Fruit fly (Drosophila melanogaster): ENCODE measurements around the gene CG4318.
A peak's percentile ranks its signal among the peaks of the same experiment; 100 is the strongest.

Gene CG4318

dm6 chrX:13130175-13130822 is 24.4 kb downstream of the CG4318 start (continued):
- peak; percentile 8 for TF ChIP-seq eyg (GFP tag; optimal IDR thresholded peaks at IDR 0.05)
- peak; percentile 19 for TF ChIP-seq run (tag; optimal IDR thresholded peaks at IDR 0.05)
- peak; percentile 63 for TF ChIP-seq lmd (GFP tag; IDR thresholded peaks at IDR 0.05)
- TF ChIP-seq az2 (GFP tag; optimal IDR thresholded peaks at IDR 0.05): peak; percentile 67
- peak; percentile 84 for TF ChIP-seq nmo (GFP tag; optimal IDR thresholded peaks at IDR 0.05)
- TF ChIP-seq odd (GFP tag; optimal IDR thresholded peaks at IDR 0.05): peak; percentile 80
- no peak for TF ChIP-seq pho (GFP tag; optimal IDR thresholded peaks at IDR 0.05)
- TF ChIP-seq caup (GFP tag; optimal IDR thresholded peaks at IDR 0.05; ENCODE audit: severe bottlenecking): peak; percentile 63
- peak; percentile 13 for TF ChIP-seq CG33213 (GFP tag; optimal IDR thresholded peaks at IDR 0.05)
- TF ChIP-seq vfl (GFP tag; optimal IDR thresholded peaks at IDR 0.05): no peak
- TF ChIP-seq CG10565 (GFP tag; optimal IDR thresholded peaks at IDR 0.05): peak; percentile 33
- no peak for TF ChIP-seq CG8765 (GFP tag; IDR thresholded peaks at IDR 0.05)
- TF ChIP-seq Antp (GFP tag; optimal IDR thresholded peaks at IDR 0.05): peak; percentile 63
- peak; percentile 52 for TF ChIP-seq cwo (GFP tag; optimal IDR thresholded peaks at IDR 0.05)
- peak; percentile 56; the same call in 2 of the 3 replicates for TF ChIP-seq dysf (GFP tag; IDR thresholded peaks at IDR 0.05)
- TF ChIP-seq sc (optimal IDR thresholded peaks at IDR 0.05): no peak
- TF ChIP-seq sc (GFP tag; optimal IDR thresholded peaks at IDR 0.05): peak; percentile 54
- TF ChIP-seq CG7556 (GFP tag; optimal IDR thresholded peaks at IDR 0.05): peak; percentile 82
- no peak for TF ChIP-seq H2.0 (GFP tag; IDR thresholded peaks at IDR 0.05)
- TF ChIP-seq CG16779 (GFP tag; IDR thresholded peaks at IDR 0.05): no peak
- TF ChIP-seq chn (GFP tag; optimal IDR thresholded peaks at IDR 0.05): peak; percentile 69
- TF ChIP-seq CG17802 (tag; optimal IDR thresholded peaks at IDR 0.05): peak; percentile 12
- peak; percentile 45 for TF ChIP-seq gro (GFP tag; optimal IDR thresholded peaks at IDR 0.05)
- no peak for TF ChIP-seq ham (GFP tag; IDR thresholded peaks at IDR 0.05)
- TF ChIP-seq C15 (GFP tag; IDR thresholded peaks at IDR 0.05): no peak
- peak; percentile 50 for TF ChIP-seq gcm2 (GFP tag; optimal IDR thresholded peaks at IDR 0.05)
- no peak for TF ChIP-seq CG2129 (GFP tag; IDR thresholded peaks at IDR 0.05; ENCODE audit: partially characterized antibody)
- peak; percentile 32 for TF ChIP-seq grn (GFP tag; optimal IDR thresholded peaks at IDR 0.05)
- TF ChIP-seq sqz (GFP tag; optimal IDR thresholded peaks at IDR 0.05): peak; percentile 59
- peak in 1 of 2 experiments; percentile 31 for TF ChIP-seq Hr78 (GFP tag; optimal IDR thresholded peaks at IDR 0.05)
- TF ChIP-seq CG12299 (tag; optimal IDR thresholded peaks at IDR 0.05): no peak
- peak; percentile 42 for TF ChIP-seq YL-1 (GFP tag; optimal IDR thresholded peaks at IDR 0.05)
- TF ChIP-seq Bdp1 (GFP tag; optimal IDR thresholded peaks at IDR 0.05): peak; percentile 34
- peak; percentile 88 for TF ChIP-seq Med (GFP tag)
- peak; percentile 73 for TF ChIP-seq CG1529 (GFP tag; optimal IDR thresholded peaks at IDR 0.05)
- TF ChIP-seq CG16815 (GFP tag; optimal IDR thresholded peaks at IDR 0.05): peak; percentile 61
- TF ChIP-seq CG34376 (GFP tag; optimal IDR thresholded peaks at IDR 0.05): peak; percentile 63
- TF ChIP-seq NC2β (GFP tag; optimal IDR thresholded peaks at IDR 0.05): peak; percentile 47
- TF ChIP-seq wor (GFP tag; IDR thresholded peaks at IDR 0.05): no peak
- TF ChIP-seq ttk (GFP tag; IDR thresholded peaks at IDR 0.05): no peak
- TF ChIP-seq CG7271 (tag; optimal IDR thresholded peaks at IDR 0.05): no peak
- TF ChIP-seq CG13894 (tag; optimal IDR thresholded peaks at IDR 0.05): peak; percentile 54
- TF ChIP-seq CG10431 (GFP tag; optimal IDR thresholded peaks at IDR 0.05): peak; percentile 65
- TF ChIP-seq CG7786 (GFP tag; optimal IDR thresholded peaks at IDR 0.05): peak; percentile 66
- no peak for TF ChIP-seq CG16813 (GFP tag; IDR thresholded peaks at IDR 0.05; ENCODE audit: partially characterized antibody)
- no peak for TF ChIP-seq Dref (GFP tag; IDR thresholded peaks at IDR 0.05)
- no peak for TF ChIP-seq usp (GFP tag; optimal IDR thresholded peaks at IDR 0.05)
- peak; percentile 59 for TF ChIP-seq zfh2 (GFP tag; optimal IDR thresholded peaks at IDR 0.05)
- no peak for TF ChIP-seq CG5953 (GFP tag; IDR thresholded peaks at IDR 0.05)
- peak; percentile 80 for TF ChIP-seq CG10147 (GFP tag; optimal IDR thresholded peaks at IDR 0.05)
